Fruit fly (Drosophila melanogaster) whole organism, embryonic: ENCODE data around the gene CG5608.
A peak's percentile ranks its signal among the peaks of the same experiment; 100 is the strongest.

Experiments
- BEAF-32 ChIP-seq: fragments of 200-800 bp; sonication (Bioruptor generic); optimal IDR thresholded peaks from 3 replicates; lab custom pipeline; 2017; ENCODE audit warnings: missing biosample characterization, missing genetic modification characterization, mild to moderate bottlenecking, moderate library complexity, missing genetic modification reagents
- CG10462 ChIP-seq: fragments of 200-800 bp; sonication (Bioruptor generic); optimal IDR thresholded peaks from 2 replicates; lab custom pipeline; 2016; ENCODE audit warnings: missing biosample characterization, missing genetic modification characterization
- CG10565 ChIP-seq: fragments of 200-800 bp; sonication (Bioruptor generic); optimal IDR thresholded peaks from 3 replicates; lab custom pipeline; 2016; ENCODE audit warnings: missing biosample characterization, mild to moderate bottlenecking, missing genetic modification characterization
- CG11093 ChIP-seq: fragments of 200-800 bp; sonication (Bioruptor generic); IDR thresholded peaks from 3 replicates; pipeline ENCODE4 v1.3.6; 2022; ENCODE audit warnings: missing biosample characterization, missing genetic modification characterization
- CG11398 ChIP-seq: fragments of 200-800 bp; sonication (Bioruptor generic); optimal IDR thresholded peaks from 2 replicates; lab custom pipeline; 2016; ENCODE audit warnings: missing biosample characterization, missing genetic modification characterization
- CG11504 ChIP-seq: fragments of 200-800 bp; sonication (Bioruptor generic); optimal IDR thresholded peaks from 3 replicates; lab custom pipeline; 2019; ENCODE audit warnings: missing biosample characterization, mild to moderate bottlenecking, missing genetic modification characterization, moderate library complexity
- CG12155 ChIP-seq: fragments of 200-800 bp; sonication (Bioruptor generic); optimal IDR thresholded peaks from 3 replicates; lab custom pipeline; 2016; ENCODE audit warnings: missing biosample characterization, missing genetic modification characterization
- CG13296 ChIP-seq: fragments of 200-800 bp; sonication (Bioruptor generic); optimal IDR thresholded peaks from 3 replicates; lab custom pipeline; 2018; ENCODE audit warnings: missing biosample characterization, mild to moderate bottlenecking, missing genetic modification characterization
- CG14014 ChIP-seq: fragments of 200-800 bp; sonication (Bioruptor generic); IDR thresholded peaks from 2 replicates; pipeline ENCODE4 v1.3.6; 2022; ENCODE audit warnings: missing biosample characterization, missing genetic modification characterization
- CG15269 ChIP-seq: fragments of 200-800 bp; sonication (Bioruptor generic); optimal IDR thresholded peaks from 2 replicates; lab custom pipeline; 2018; ENCODE audit warnings: missing biosample characterization, mild to moderate bottlenecking, missing genetic modification characterization, moderate library complexity
- CG17186 ChIP-seq: fragments of 200-800 bp; sonication (Bioruptor generic); optimal IDR thresholded peaks from 3 replicates; lab custom pipeline; 2017; ENCODE audit warnings: missing biosample characterization, missing genetic modification reagents, missing genetic modification characterization
- CG18011 ChIP-seq: fragments of 200-800 bp; sonication (Bioruptor generic); optimal IDR thresholded peaks from 2 replicates; lab custom pipeline; 2017; ENCODE audit warnings: missing biosample characterization, missing genetic modification characterization, mild to moderate bottlenecking, moderate library complexity, missing genotype
- CG2120 ChIP-seq: fragments of 200-800 bp; sonication (Bioruptor generic); optimal IDR thresholded peaks from 3 replicates; lab custom pipeline; 2016; ENCODE audit warnings: missing biosample characterization, missing genetic modification characterization
- CG3281 ChIP-seq: fragments of 200-800 bp; sonication (Bioruptor generic); optimal IDR thresholded peaks from 3 replicates; lab custom pipeline; 2017; ENCODE audit warnings: missing biosample characterization, mild to moderate bottlenecking, missing genetic modification characterization
- CG3726 ChIP-seq: fragments of 200-800 bp; sonication (Bioruptor generic); IDR thresholded peaks from 3 replicates; pipeline ENCODE4, ENCODE4 v1.3.6; 2022; ENCODE audit warnings: missing biosample characterization, missing genetic modification characterization
- CG9437 ChIP-seq: fragments of 200-800 bp; sonication (Bioruptor generic); optimal IDR thresholded peaks from 2 replicates; lab custom pipeline; 2018; ENCODE audit warnings: missing biosample characterization, mild to moderate bottlenecking, missing genetic modification characterization
- CkIIα-i1 ChIP-seq: fragments of 200-800 bp; sonication (Bioruptor generic); IDR thresholded peaks from 2 replicates; pipeline ENCODE4 v1.3.6; 2022; ENCODE audit warnings: missing biosample characterization, missing genetic modification characterization
- CrebB ChIP-seq: fragments of 200-800 bp; sonication (Bioruptor generic); optimal IDR thresholded peaks from 3 replicates; lab custom pipeline; 2018; ENCODE audit warnings: missing biosample characterization, mild to moderate bottlenecking, missing genetic modification characterization
- Dfd ChIP-seq, 2 experiments: fragments of >200 bp; optimal IDR thresholded peaks; 2 replicates each; lab custom pipeline; 2017; ENCODE audit warnings: missing biosample characterization in 2 of 2, missing genetic modification characterization in 2 of 2
- Dp ChIP-seq: fragments of 200-800 bp; sonication (Bioruptor generic); optimal IDR thresholded peaks from 2 replicates; lab custom pipeline; 2018; ENCODE audit warnings: missing biosample characterization, mild to moderate bottlenecking, missing genetic modification characterization, moderate library complexity
- Gsc ChIP-seq: fragments of 200-800 bp; sonication (Bioruptor generic); IDR thresholded peaks from 2 replicates; pipeline ENCODE4 v1.3.6; 2022; ENCODE audit warnings: missing biosample characterization, missing genetic modification characterization
- HLH4C ChIP-seq: fragments of 200-800 bp; sonication (Bioruptor generic); IDR thresholded peaks from 3 replicates; pipeline ENCODE4 v1.3.6; 2022; ENCODE audit warnings: missing biosample characterization, missing genetic modification characterization; ENCODE audit not compliant: partially characterized antibody
- Hr3 ChIP-seq: fragments of 200-800 bp; sonication (Bioruptor generic); optimal IDR thresholded peaks from 3 replicates; lab custom pipeline; 2016; ENCODE audit warnings: missing biosample characterization, missing genetic modification characterization
- Lim3 ChIP-seq: fragments of 200-800 bp; sonication (Bioruptor generic); IDR thresholded peaks from 2 replicates; pipeline ENCODE4 v1.3.6; 2022; ENCODE audit warnings: missing biosample characterization, missing genetic modification characterization
- MTF-1 ChIP-seq: fragments of 200-800 bp; sonication (Bioruptor generic); optimal IDR thresholded peaks from 2 replicates; lab custom pipeline; 2018; ENCODE audit warnings: missing biosample characterization, mild to moderate bottlenecking, missing genetic modification characterization, borderline replicate concordance
- Med ChIP-seq: fragments of 200-800 bp; sonication (Bioruptor generic); peaks from one replicate; lab custom pipeline; 2016; ENCODE audit warnings: missing biosample characterization, missing genetic modification characterization, mild to moderate bottlenecking, inconsistent platforms, moderate library complexity
- PHDP ChIP-seq: fragments of 200-800 bp; sonication (Bioruptor generic); optimal IDR thresholded peaks from 3 replicates; lab custom pipeline; 2018; ENCODE audit warnings: missing biosample characterization, mild to moderate bottlenecking, missing genetic modification characterization, moderate library complexity
- Rx ChIP-seq: fragments of 200-800 bp; sonication (Bioruptor generic); IDR thresholded peaks from 2 replicates; pipeline ENCODE4 v1.3.6; 2022; ENCODE audit warnings: missing biosample characterization, missing genetic modification characterization
- Six4 ChIP-seq: fragments of 200-800 bp; sonication (Bioruptor generic); optimal IDR thresholded peaks from 2 replicates; lab custom pipeline; 2016; ENCODE audit warnings: missing biosample characterization, missing genetic modification characterization
- TFAM ChIP-seq: fragments of 200-800 bp; sonication (Bioruptor generic); optimal IDR thresholded peaks from 2 replicates; lab custom pipeline; 2017; ENCODE audit warnings: missing biosample characterization, missing genetic modification characterization, inconsistent platforms
- bcd ChIP-seq: fragments of 200-800 bp; sonication (Bioruptor generic); optimal IDR thresholded peaks from 2 replicates; lab custom pipeline; 2017; ENCODE audit warnings: missing biosample characterization, mild to moderate bottlenecking, missing genetic modification characterization
- bowl ChIP-seq: fragments of 200-800 bp; sonication (Bioruptor generic); IDR thresholded peaks from 2 replicates; pipeline ENCODE4 v1.3.6; 2022; ENCODE audit warnings: missing biosample characterization, missing genetic modification characterization
- chm ChIP-seq: fragments of 200-800 bp; sonication (Bioruptor generic); IDR thresholded peaks from 2 replicates; pipeline ENCODE4 v1.3.6; 2022; ENCODE audit warnings: missing biosample characterization, missing genetic modification characterization
- eyg ChIP-seq: fragments of 200-800 bp; sonication (Bioruptor generic); optimal IDR thresholded peaks from 3 replicates; lab custom pipeline; 2016; ENCODE audit warnings: missing biosample characterization, missing genetic modification characterization
- gfzf ChIP-seq: fragments of 200-800 bp; sonication (Bioruptor generic); optimal IDR thresholded peaks from 2 replicates; lab custom pipeline; 2016; ENCODE audit warnings: missing biosample characterization, mild to moderate bottlenecking, missing genetic modification characterization, moderate library complexity
- jumu ChIP-seq: fragments of 200-800 bp; sonication (Bioruptor generic); optimal IDR thresholded peaks from 3 replicates; lab custom pipeline; 2016; ENCODE audit warnings: missing biosample characterization, missing genetic modification characterization
- oc ChIP-seq: fragments of 200-800 bp; sonication (Bioruptor generic); optimal IDR thresholded peaks from 2 replicates; lab custom pipeline; 2018; ENCODE audit warnings: missing biosample characterization, mild to moderate bottlenecking, missing genetic modification characterization, moderate library complexity
- pfk ChIP-seq: fragments of 200-800 bp; sonication (Bioruptor generic); optimal IDR thresholded peaks from 2 replicates; lab custom pipeline; 2018; ENCODE audit warnings: missing biosample characterization, mild to moderate bottlenecking, missing genetic modification characterization, moderate library complexity
- pita ChIP-seq: fragments of 200-800 bp; sonication (Bioruptor generic); optimal IDR thresholded peaks from 2 replicates; lab custom pipeline; 2017; ENCODE audit warnings: missing biosample characterization, mild to moderate bottlenecking, missing genetic modification characterization
- prd ChIP-seq, 3 experiments: fragments of >200 bp in 2 of 3; fragments of 200-800 bp in 1 of 3; sonication (Bioruptor generic) in 1 of 3; optimal IDR thresholded peaks in 2 of 3; IDR thresholded peaks in 1 of 3; 2 replicates in 2 of 3; 3 replicates in 1 of 3; pipeline versions ENCODE4 v1.3.6 to Lab custom; 2017 to 2022; ENCODE audit warnings: missing biosample characterization in 1 of 3, missing genetic modification characterization in 1 of 3
- repo ChIP-seq: fragments of 200-800 bp; sonication (Bioruptor generic); optimal IDR thresholded peaks from 2 replicates; lab custom pipeline; 2016; ENCODE audit warnings: missing biosample characterization, missing genetic modification characterization
- sc ChIP-seq, 3 experiments: fragments of >200 bp in 2 of 3; fragments of 200-800 bp in 1 of 3; sonication (Bioruptor generic) in 1 of 3; optimal IDR thresholded peaks; 2 replicates in 2 of 3; 3 replicates in 1 of 3; lab custom pipeline; 2017; ENCODE audit warnings: mild to moderate bottlenecking in 1 of 3, missing biosample characterization in 1 of 3, missing genetic modification characterization in 1 of 3, missing genetic modification reagents in 1 of 3
- sd ChIP-seq: fragments of 200-800 bp; sonication (Bioruptor generic); optimal IDR thresholded peaks from 3 replicates; lab custom pipeline; 2018; ENCODE audit warnings: missing biosample characterization, mild to moderate bottlenecking, missing genetic modification characterization, moderate library complexity
- tin ChIP-seq: fragments of 200-800 bp; sonication (Bioruptor generic); optimal IDR thresholded peaks from 3 replicates; lab custom pipeline; 2016; ENCODE audit warnings: missing biosample characterization, missing genetic modification characterization
- tio ChIP-seq: fragments of 200-800 bp; sonication (Bioruptor generic); optimal IDR thresholded peaks from 2 replicates; lab custom pipeline; 2017; ENCODE audit warnings: missing biosample characterization, missing genetic modification characterization, inconsistent platforms
- ttk ChIP-seq: fragments of 200-800 bp; sonication (Bioruptor generic); IDR thresholded peaks from 2 replicates; pipeline ENCODE4 v2.1.2; 2022; ENCODE audit warnings: missing biosample characterization, missing genetic modification characterization
- tup ChIP-seq: fragments of 200-800 bp; sonication (Bioruptor generic); optimal IDR thresholded peaks from 2 replicates; lab custom pipeline; 2016; ENCODE audit warnings: missing biosample characterization, mild to moderate bottlenecking, missing genetic modification characterization, moderate library complexity
- usp ChIP-seq: fragments of >200 bp; optimal IDR thresholded peaks from 2 replicates; lab custom pipeline; 2017; ENCODE audit warnings: missing biosample characterization, missing genetic modification characterization
- vvl ChIP-seq: fragments of 200-800 bp; sonication (Bioruptor generic); IDR thresholded peaks from 2 replicates; pipeline ENCODE4 v1.3.6; 2022; ENCODE audit warnings: missing biosample characterization, missing genetic modification characterization
- wek ChIP-seq: fragments of 200-800 bp; sonication (Bioruptor generic); optimal IDR thresholded peaks from 3 replicates; lab custom pipeline; 2018; ENCODE audit warnings: missing biosample characterization, mild to moderate bottlenecking, missing genetic modification characterization, moderate library complexity
- wor ChIP-seq: fragments of 200-800 bp; sonication (Bioruptor generic); IDR thresholded peaks from 2 replicates; pipeline ENCODE4 v1.3.6; 2022; ENCODE audit warnings: missing biosample characterization, missing genetic modification characterization

Gene CG5608

dm6 chr3R:12433764-12434163 is 31.3 kb downstream of the CG5608 start, which contains the start of the genes Aos1 and Srlp (continued):
- TF ChIP-seq Dp (GFP tag; lab: Kevin White, UChicago), result peak; percentile 50
- TF ChIP-seq CG3281 (GFP tag; lab: Kevin White, UChicago), result peak; percentile 50
- TF ChIP-seq Med (GFP tag; lab: Kevin White, UChicago), result peak; percentile 52
- TF ChIP-seq tup (GFP tag; lab: Kevin White, UChicago), result no peak
- TF ChIP-seq wor (GFP tag; lab: Robert Waterston, UW), result no peak
- no peak for TF ChIP-seq CG11398 (GFP tag; lab: Kevin White, UChicago)
- TF ChIP-seq oc, result no peak
- TF ChIP-seq CG11093 (GFP tag; lab: Robert Waterston, UW), result no peak
- TF ChIP-seq Lim3 (GFP tag; lab: Robert Waterston, UW), result no peak
- no peak for TF ChIP-seq Six4 (GFP tag; lab: Kevin White, UChicago)
- no peak for TF ChIP-seq pfk (GFP tag; lab: Kevin White, UChicago)
- TF ChIP-seq sc (optimal IDR thresholded peaks at IDR 0.05; lab: Kevin White, UChicago), result no peak
- peak; percentile 1 for TF ChIP-seq sc (GFP tag; optimal IDR thresholded peaks at IDR 0.05; lab: Kevin White, UChicago)
- peak; percentile 51 for TF ChIP-seq CG9437 (GFP tag; lab: Kevin White, UChicago)
- TF ChIP-seq CG10565, result no peak
- no peak for TF ChIP-seq CG14014 (GFP tag; lab: Robert Waterston, UW)
- TF ChIP-seq ttk, result no peak
- peak; percentile 47 for TF ChIP-seq tin (GFP tag; lab: Kevin White, UChicago)
- no peak for TF ChIP-seq CG11504 (tag; lab: Kevin White, UChicago)
- TF ChIP-seq chm (GFP tag; lab: Robert Waterston, UW), result no peak
- TF ChIP-seq CG10462 (GFP tag; lab: Kevin White, UChicago), result no peak
- no peak for TF ChIP-seq CkIIα-i1 (GFP tag; lab: Robert Waterston, UW)
- TF ChIP-seq Gsc (GFP tag; lab: Robert Waterston, UW), result no peak
- no peak for TF ChIP-seq repo (GFP tag; lab: Kevin White, UChicago)
- TF ChIP-seq gfzf (GFP tag; lab: Kevin White, UChicago), result peak; percentile 74
- TF ChIP-seq sd (tag; lab: Kevin White, UChicago), result peak; percentile 58
- no peak for TF ChIP-seq TFAM (GFP tag; lab: Kevin White, UChicago)
- TF ChIP-seq pita, result no peak
- no peak for TF ChIP-seq jumu (GFP tag; lab: Kevin White, UChicago)
- no peak for TF ChIP-seq CG3726
- TF ChIP-seq Rx (GFP tag; lab: Robert Waterston, UW), result no peak
- no peak for TF ChIP-seq bowl (GFP tag; lab: Robert Waterston, UW)
- peak; percentile 61 for TF ChIP-seq BEAF-32 (GFP tag; lab: Kevin White, UChicago)
- TF ChIP-seq eyg (GFP tag; lab: Kevin White, UChicago), result no peak
- no peak for TF ChIP-seq CrebB (tag; lab: Kevin White, UChicago)
- TF ChIP-seq CG13296 (GFP tag; lab: Kevin White, UChicago), result peak; percentile 54
- TF ChIP-seq bcd (GFP tag; lab: Kevin White, UChicago), result no peak
- peak; percentile 43 for TF ChIP-seq CG12155
- peak; percentile 11 for TF ChIP-seq CG18011 (GFP tag; lab: Kevin White, UChicago)
- no peak for TF ChIP-seq usp (GFP tag; lab: Kevin White, UChicago)
- no peak for TF ChIP-seq Dfd (GFP tag; optimal IDR thresholded peaks at IDR 0.05; lab: Kevin White, UChicago)
- TF ChIP-seq CG17186 (GFP tag; lab: Kevin White, UChicago), result peak; percentile 21
- peak; percentile 61 for TF ChIP-seq PHDP (tag; lab: Kevin White, UChicago)
- peak; percentile 42 for TF ChIP-seq CG2120 (GFP tag; lab: Kevin White, UChicago)
- no peak for TF ChIP-seq HLH4C (GFP tag; lab: Robert Waterston, UW)
- TF ChIP-seq wek (GFP tag; lab: Kevin White, UChicago), result no peak
- TF ChIP-seq vvl, result no peak
- TF ChIP-seq MTF-1 (GFP tag; lab: Kevin White, UChicago), result no peak
- TF ChIP-seq CG15269, result no peak
- TF ChIP-seq prd (optimal IDR thresholded peaks at IDR 0.05; lab: Kevin White, UChicago), result no peak
- peak; percentile 55; the same call in 2 of the 3 replicates for TF ChIP-seq prd (GFP tag; IDR thresholded peaks at IDR 0.05; lab: Robert Waterston, UW)
- no peak for TF ChIP-seq tio (GFP tag; lab: Kevin White, UChicago)
- TF ChIP-seq Hr3 (GFP tag; lab: Kevin White, UChicago), result peak; percentile 66
